Worm (Caenorhabditis elegans): ENCODE data around the gene Y48E1C.2.

Gene Y48E1C.2

DNA sequence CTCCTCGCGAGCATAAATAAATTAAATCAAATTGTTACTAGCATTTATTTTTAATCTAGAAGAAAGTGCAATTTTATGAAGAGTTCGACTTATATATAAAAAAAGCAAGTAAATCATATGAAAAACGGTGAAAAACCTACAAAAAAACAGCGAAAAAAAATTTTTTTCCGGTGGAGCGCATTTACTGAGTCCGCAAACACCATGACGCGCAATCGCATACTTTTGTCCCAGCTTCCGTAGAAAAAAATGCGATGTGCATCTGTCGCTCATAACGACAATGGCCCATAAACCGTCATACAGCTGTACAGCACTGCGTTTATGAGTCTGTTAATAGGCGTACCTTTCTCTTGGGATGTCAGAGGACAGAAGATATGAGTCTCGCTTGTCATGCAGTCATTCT, 52.9 kb downstream of the Y48E1C.2 start (continued):
- TF ChIP-seq lsy-2 (tag; optimal IDR thresholded peaks at IDR 0.05) (peak; percentile 64 to 75), fkh-4 (tag; optimal IDR thresholded peaks at IDR 0.05; ENCODE audit: borderline replicate concordance) (no peak), tlp-1 (tag; optimal IDR thresholded peaks at IDR 0.05) (no peak), ztf-11 (tag; optimal IDR thresholded peaks at IDR 0.05) (peak in 1 of 2 experiments; percentile 75), efl-1 (optimal IDR thresholded peaks at IDR 0.05) (peak; percentile 73), efl-1 (GFP tag; optimal IDR thresholded peaks at IDR 0.05 in 1 of 2) (peak; percentile 74 to 97), C16A3.4 (tag; optimal IDR thresholded peaks at IDR 0.05) (peak; percentile 40)

All from whole organism, L1 larva.